Fruit fly (Drosophila melanogaster) whole organism, adult: ENCODE data around the gene CG31869.

Experiments used
- CG11617 ChIP-seq: fragments of 200-800 bp; sonication (Bioruptor generic); optimal IDR thresholded peaks from 2 replicates; lab custom pipeline; 2017; ENCODE audit warnings: mild to moderate bottlenecking, missing biosample characterization, missing genetic modification reagents, missing genetic modification characterization
- CG12768 ChIP-seq: fragments of 200-800 bp; sonication (Bioruptor generic); optimal IDR thresholded peaks from 2 replicates; lab custom pipeline; 2017; ENCODE audit warnings: missing biosample characterization, missing genetic modification characterization, mild to moderate bottlenecking, moderate library complexity, missing genetic modification reagents
- CG1620 ChIP-seq: fragments of 200-800 bp; sonication (Bioruptor generic); optimal IDR thresholded peaks from 2 replicates; lab custom pipeline; 2016; ENCODE audit warnings: missing biosample characterization, missing genetic modification characterization
- CG33017 ChIP-seq: fragments of 200-800 bp; sonication (Bioruptor generic); optimal IDR thresholded peaks from 2 replicates; lab custom pipeline; 2018; ENCODE audit warnings: missing biosample characterization, mild to moderate bottlenecking, missing genetic modification characterization, moderate library complexity
- CG5204 ChIP-seq: fragments of 200-800 bp; sonication (Bioruptor generic); optimal IDR thresholded peaks from 2 replicates; lab custom pipeline; 2016; ENCODE audit warnings: missing biosample characterization, missing genetic modification characterization
- CG7045 ChIP-seq: fragments of 200-800 bp; sonication (Bioruptor generic); optimal IDR thresholded peaks from 2 replicates; lab custom pipeline; 2017; ENCODE audit warnings: missing biosample characterization, mild to moderate bottlenecking, missing genetic modification characterization
- CG7101 ChIP-seq: fragments of 200-800 bp; sonication (Bioruptor generic); optimal IDR thresholded peaks from 2 replicates; lab custom pipeline; 2018; ENCODE audit warnings: missing biosample characterization, mild to moderate bottlenecking, missing genetic modification characterization, moderate library complexity
- Crg-1 ChIP-seq: fragments of 200-800 bp; sonication (Bioruptor generic); optimal IDR thresholded peaks from 2 replicates; lab custom pipeline; 2016; ENCODE audit warnings: missing biosample characterization, missing genetic modification characterization
- Hr96 ChIP-seq: fragments of 200-800 bp; sonication (Bioruptor generic); optimal IDR thresholded peaks from 2 replicates; lab custom pipeline; 2016; ENCODE audit warnings: missing biosample characterization, missing genetic modification characterization
- bab1 ChIP-seq: fragments of 200-800 bp; sonication (Bioruptor generic); optimal IDR thresholded peaks from 3 replicates; lab custom pipeline; 2019; ENCODE audit warnings: missing biosample characterization, mild to moderate bottlenecking, missing genetic modification characterization, moderate library complexity
- kay ChIP-seq: fragments of 200-800 bp; sonication (Bioruptor generic); peaks from one replicate; lab custom pipeline; 2016; ENCODE audit warnings: missing biosample characterization, missing genetic modification characterization, borderline replicate concordance
- ovo ChIP-seq: fragments of 200-800 bp; sonication (Bioruptor generic); optimal IDR thresholded peaks from 2 replicates; lab custom pipeline; 2016; ENCODE audit warnings: missing biosample characterization, missing genetic modification characterization
- tj ChIP-seq: fragments of 200-800 bp; sonication (Bioruptor generic); optimal IDR thresholded peaks from 3 replicates; lab custom pipeline; 2017; ENCODE audit warnings: missing biosample characterization, mild to moderate bottlenecking, missing genetic modification characterization, moderate library complexity
- toe ChIP-seq: fragments of 200-800 bp; sonication (Bioruptor generic); optimal IDR thresholded peaks from 2 replicates; lab custom pipeline; 2016; ENCODE audit warnings: missing biosample characterization, missing genetic modification characterization

- TF ChIP-seq CG1620 (GFP tag; lab: Kevin White, UChicago), result no peak
- TF ChIP-seq Crg-1 (GFP tag; lab: Kevin White, UChicago), result no peak
- no peak for TF ChIP-seq CG7101 (tag; lab: Kevin White, UChicago)
- no peak for TF ChIP-seq CG33017
- no peak for TF ChIP-seq CG12768 (GFP tag; lab: Kevin White, UChicago)
- TF ChIP-seq CG11617 (GFP tag; lab: Kevin White, UChicago), result no peak
- TF ChIP-seq ovo (GFP tag; lab: Kevin White, UChicago), result no peak
- TF ChIP-seq bab1 (GFP tag; lab: Kevin White, UChicago), result peak; percentile 61
- no peak for TF ChIP-seq Hr96
- no peak for TF ChIP-seq kay
- no peak for TF ChIP-seq CG7045
- TF ChIP-seq CG5204 (GFP tag; lab: Kevin White, UChicago), result no peak
- peak; percentile 97 for TF ChIP-seq tj (GFP tag; lab: Kevin White, UChicago)
- no peak for TF ChIP-seq toe (GFP tag; lab: Kevin White, UChicago)
Measured at dm6 chr2L:10801951-10802780, 1.3 kb upstream of the CG31869 start.
